Fruit fly (Drosophila melanogaster) whole organism, prepupa: Measurements from ENCODE around the gene Mondo.

Experiments
- Blimp-1 ChIP-seq: fragments of 200-800 bp; sonication (Bioruptor generic); optimal IDR thresholded peaks from 3 replicates; lab custom pipeline; 2017; ENCODE audit warnings: missing biosample characterization, missing genetic modification characterization, mild to moderate bottlenecking, moderate library complexity, missing genetic modification reagents
- CG10631 ChIP-seq: fragments of 200-800 bp; sonication (Bioruptor generic); optimal IDR thresholded peaks from 2 replicates; lab custom pipeline; 2016; ENCODE audit warnings: missing biosample characterization, missing genetic modification characterization
- CG10669 ChIP-seq: fragments of 200-800 bp; sonication (Bioruptor generic); optimal IDR thresholded peaks from 3 replicates; lab custom pipeline; 2018; ENCODE audit warnings: missing biosample characterization, mild to moderate bottlenecking, missing genetic modification characterization, moderate library complexity
- CG11294 ChIP-seq: fragments of 200-800 bp; sonication (Bioruptor generic); IDR thresholded peaks from 2 replicates; pipeline ENCODE4 v1.3.6; 2022; ENCODE audit warnings: missing biosample characterization, missing genetic modification characterization
- CG15336 ChIP-seq: fragments of 200-800 bp; sonication (Bioruptor generic); IDR thresholded peaks from 2 replicates; pipeline ENCODE4 v1.3.6; 2022; ENCODE audit warnings: missing biosample characterization, missing genetic modification characterization
- CG1621 ChIP-seq: fragments of 200-800 bp; sonication (Bioruptor generic); optimal IDR thresholded peaks from 3 replicates; lab custom pipeline; 2018; ENCODE audit warnings: missing biosample characterization, mild to moderate bottlenecking, missing genetic modification characterization
- CG32006 ChIP-seq: fragments of 200-800 bp; sonication (Bioruptor generic); optimal IDR thresholded peaks from 3 replicates; lab custom pipeline; 2017; ENCODE audit warnings: missing biosample characterization, mild to moderate bottlenecking, missing genetic modification characterization
- CG34406 ChIP-seq: fragments of 200-800 bp; sonication (Bioruptor generic); optimal IDR thresholded peaks from 3 replicates; lab custom pipeline; 2016; ENCODE audit warnings: missing biosample characterization, missing genetic modification characterization
- CG3919 ChIP-seq: fragments of 200-800 bp; sonication (Bioruptor generic); optimal IDR thresholded peaks from 3 replicates; lab custom pipeline; 2016; ENCODE audit warnings: missing biosample characterization, missing genetic modification characterization
- CG6163 ChIP-seq: fragments of 200-800 bp; sonication (Bioruptor generic); IDR thresholded peaks from 3 replicates; pipeline ENCODE4 v1.3.6; 2022; ENCODE audit warnings: missing biosample characterization, missing genetic modification characterization
- CG6276 ChIP-seq: fragments of 200-800 bp; sonication (Bioruptor generic); optimal IDR thresholded peaks from 2 replicates; lab custom pipeline; 2017; ENCODE audit warnings: missing biosample characterization, mild to moderate bottlenecking, missing genetic modification characterization
- CG6792 ChIP-seq: fragments of 200-800 bp; sonication (Bioruptor generic); optimal IDR thresholded peaks from 3 replicates; lab custom pipeline; 2016; ENCODE audit warnings: missing biosample characterization, missing genetic modification characterization
- CG6808 ChIP-seq: fragments of 200-800 bp; sonication (Bioruptor generic); optimal IDR thresholded peaks from 3 replicates; lab custom pipeline; 2017; ENCODE audit warnings: missing biosample characterization, missing genetic modification characterization, mild to moderate bottlenecking, moderate library complexity, missing genetic modification reagents
- CG6854 ChIP-seq: fragments of 200-800 bp; sonication (Bioruptor generic); optimal IDR thresholded peaks from 2 replicates; lab custom pipeline; 2017; ENCODE audit warnings: missing biosample characterization, mild to moderate bottlenecking, missing genetic modification characterization
- CG8119 ChIP-seq: fragments of 200-800 bp; sonication (Bioruptor generic); IDR thresholded peaks from 3 replicates; pipeline ENCODE4 v1.3.6; 2022; ENCODE audit warnings: missing biosample characterization, missing genetic modification characterization
- CG8319 ChIP-seq: fragments of 200-800 bp; sonication (Bioruptor generic); optimal IDR thresholded peaks from 3 replicates; lab custom pipeline; 2016; ENCODE audit warnings: missing biosample characterization, missing genetic modification characterization
- Eip75B ChIP-seq: fragments of 200-800 bp; sonication (Bioruptor generic); optimal IDR thresholded peaks from 3 replicates; lab custom pipeline; 2016; ENCODE audit warnings: missing biosample characterization, missing genetic modification characterization
- Eip78C ChIP-seq: fragments of 200-800 bp; sonication (Bioruptor generic); peaks from one replicate; lab custom pipeline; 2016; ENCODE audit warnings: missing biosample characterization, missing genetic modification characterization
- Ets21C ChIP-seq: fragments of 200-800 bp; sonication (Bioruptor generic); optimal IDR thresholded peaks from 3 replicates; lab custom pipeline; 2016; ENCODE audit warnings: missing biosample characterization, missing genetic modification characterization
- Hr38 ChIP-seq: sonication (Bioruptor generic); optimal IDR thresholded peaks from 2 replicates; lab custom pipeline; 2016; ENCODE audit warnings: missing biosample characterization, missing genetic modification characterization
- Hr4 ChIP-seq: fragments of 200-800 bp; sonication (Bioruptor generic); optimal IDR thresholded peaks from 3 replicates; lab custom pipeline; 2016; ENCODE audit warnings: missing biosample characterization, missing genetic modification characterization
- Lpt ChIP-seq: fragments of 200-800 bp; sonication (Bioruptor generic); optimal IDR thresholded peaks from 3 replicates; lab custom pipeline; 2016; ENCODE audit warnings: missing biosample characterization, missing genetic modification characterization
- Met ChIP-seq: fragments of 200-800 bp; sonication (Bioruptor generic); optimal IDR thresholded peaks from 3 replicates; lab custom pipeline; 2016; ENCODE audit warnings: missing biosample characterization, missing genetic modification characterization
- Smox ChIP-seq: fragments of 200-800 bp; sonication (Bioruptor generic); optimal IDR thresholded peaks from 3 replicates; lab custom pipeline; 2016; ENCODE audit warnings: missing biosample characterization, missing genetic modification characterization
- Sox15 ChIP-seq: fragments of 200-800 bp; sonication (Bioruptor generic); optimal IDR thresholded peaks from 3 replicates; lab custom pipeline; 2016; ENCODE audit warnings: missing biosample characterization, missing genetic modification characterization
- achi ChIP-seq: fragments of 200-800 bp; sonication (Bioruptor generic); optimal IDR thresholded peaks from 3 replicates; lab custom pipeline; 2016; ENCODE audit warnings: missing biosample characterization, missing genetic modification characterization
- acj6 ChIP-seq: fragments of 200-800 bp; sonication (Bioruptor generic); optimal IDR thresholded peaks from 3 replicates; lab custom pipeline; 2016; ENCODE audit warnings: missing biosample characterization, missing genetic modification characterization
- cyc ChIP-seq: fragments of 200-800 bp; sonication (Bioruptor generic); optimal IDR thresholded peaks from 3 replicates; lab custom pipeline; 2016; ENCODE audit warnings: missing biosample characterization, missing genetic modification characterization
- dac ChIP-seq: fragments of 200-800 bp; sonication (Bioruptor generic); optimal IDR thresholded peaks from 2 replicates; lab custom pipeline; 2017; ENCODE audit warnings: missing biosample characterization, mild to moderate bottlenecking, missing genetic modification characterization
- eg ChIP-seq: fragments of 200-800 bp; sonication (Bioruptor generic); IDR thresholded peaks from 3 replicates; pipeline ENCODE4 v1.3.6; 2022; ENCODE audit warnings: missing biosample characterization, missing genetic modification characterization
- esn ChIP-seq: fragments of 200-800 bp; sonication (Bioruptor generic); optimal IDR thresholded peaks from 2 replicates; lab custom pipeline; 2016; ENCODE audit warnings: missing biosample characterization, mild to moderate bottlenecking, missing genetic modification characterization, moderate library complexity
- fd59A ChIP-seq: fragments of 200-800 bp; sonication (Bioruptor generic); optimal IDR thresholded peaks from 2 replicates; lab custom pipeline; 2017; ENCODE audit warnings: missing biosample characterization, mild to moderate bottlenecking, missing genetic modification characterization, missing genetic modification reagents
- fd85E ChIP-seq: fragments of 200-800 bp; sonication (Bioruptor generic); optimal IDR thresholded peaks from 3 replicates; lab custom pipeline; 2016; ENCODE audit warnings: missing biosample characterization, missing genetic modification characterization
- lz ChIP-seq: fragments of 200-800 bp; sonication (Bioruptor generic); optimal IDR thresholded peaks from 3 replicates; lab custom pipeline; 2016; ENCODE audit warnings: missing biosample characterization, missing genetic modification characterization
- pdm3 ChIP-seq: fragments of 200-800 bp; sonication (Bioruptor generic); optimal IDR thresholded peaks from 3 replicates; lab custom pipeline; 2016; ENCODE audit warnings: missing biosample characterization, missing genetic modification characterization
- salr ChIP-seq, 2 experiments: fragments of 200-800 bp; sonication (Bioruptor generic); optimal IDR thresholded peaks; 3 replicates each; lab custom pipeline; 2016 to 2018; ENCODE audit warnings: missing biosample characterization in 2 of 2, missing genetic modification characterization in 2 of 2, mild to moderate bottlenecking in 1 of 2
- ss ChIP-seq, 2 experiments: fragments of 200-800 bp; sonication (Bioruptor generic); optimal IDR thresholded peaks; 2 replicates in 1 of 2; 3 replicates in 1 of 2; lab custom pipeline; 2017 to 2018; ENCODE audit warnings: mild to moderate bottlenecking in 2 of 2, missing biosample characterization in 2 of 2, missing genetic modification characterization in 2 of 2, moderate library complexity in 1 of 2
- svp ChIP-seq: fragments of 200-800 bp; sonication (Bioruptor generic); peaks from one replicate; lab custom pipeline; 2016; ENCODE audit warnings: missing biosample characterization, missing genetic modification characterization
- topi ChIP-seq: fragments of 200-800 bp; sonication (Bioruptor generic); optimal IDR thresholded peaks from 3 replicates; lab custom pipeline; 2016; ENCODE audit warnings: missing biosample characterization, missing genetic modification characterization

Gene Mondo

DNA sequence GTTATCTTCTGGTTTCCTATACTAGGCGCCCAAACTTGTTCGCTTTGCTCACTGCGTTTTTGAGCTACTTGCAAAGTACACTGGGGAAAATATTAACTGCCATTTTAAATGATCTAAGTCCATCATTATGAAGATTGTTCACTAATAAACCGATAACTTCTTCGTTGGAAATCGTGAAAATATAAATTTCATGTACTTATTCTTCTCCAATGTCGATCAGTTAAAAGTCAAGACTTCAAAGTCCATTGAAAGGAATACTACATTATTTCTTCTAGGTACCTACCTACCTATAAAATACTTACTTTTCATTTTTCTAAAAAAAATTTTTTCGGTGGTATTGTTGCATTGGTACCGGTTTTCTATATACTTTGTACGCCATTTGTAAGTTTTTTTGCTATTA, 63.2 kb downstream of the Mondo start (continued):
- TF ChIP-seq dac (GFP tag; lab: Kevin White, UChicago), result peak; percentile 23
- no peak for TF ChIP-seq CG11294 (GFP tag; lab: Robert Waterston, UW)
- peak; percentile 40 for TF ChIP-seq achi (GFP tag; lab: Kevin White, UChicago)
- TF ChIP-seq Blimp-1 (GFP tag; lab: Kevin White, UChicago), result no peak
- TF ChIP-seq CG10669 (GFP tag; lab: Kevin White, UChicago), result no peak
- peak; percentile 28 for TF ChIP-seq CG10631 (GFP tag; lab: Kevin White, UChicago)
- no peak for TF ChIP-seq Sox15
- no peak for TF ChIP-seq fd59A (GFP tag; lab: Kevin White, UChicago)
- peak; percentile 74 for TF ChIP-seq Hr4
- peak; percentile 56 for TF ChIP-seq Lpt (GFP tag; lab: Kevin White, UChicago)
- no peak for TF ChIP-seq svp (GFP tag; lab: Kevin White, UChicago)
- TF ChIP-seq CG6808 (GFP tag; lab: Kevin White, UChicago), result no peak
- TF ChIP-seq CG6276 (GFP tag; lab: Kevin White, UChicago), result peak; percentile 69
- no peak for TF ChIP-seq CG6792 (GFP tag; lab: Kevin White, UChicago)
- TF ChIP-seq CG15336 (GFP tag; lab: Robert Waterston, UW), result peak; percentile 81
- no peak for TF ChIP-seq esn (GFP tag; lab: Kevin White, UChicago)
- peak; percentile 83 for TF ChIP-seq CG32006 (GFP tag; lab: Kevin White, UChicago)
- no peak for TF ChIP-seq CG34406 (GFP tag; lab: Kevin White, UChicago)
- TF ChIP-seq lz (GFP tag; lab: Kevin White, UChicago), result no peak
- peak; percentile 72 for TF ChIP-seq CG8119 (GFP tag; lab: Robert Waterston, UW)
- TF ChIP-seq Hr38 (GFP tag; lab: Kevin White, UChicago), result no peak
- TF ChIP-seq Eip78C (GFP tag; lab: Kevin White, UChicago), result peak; percentile 71
- no peak for TF ChIP-seq CG6854 (GFP tag; lab: Kevin White, UChicago)
- peak; percentile 77 for TF ChIP-seq eg
- peak; percentile 28 for TF ChIP-seq CG3919
- no peak for TF ChIP-seq fd85E
- TF ChIP-seq acj6, result no peak
- peak; percentile 57; the same call in 1 of the 3 replicates for TF ChIP-seq CG6163
- TF ChIP-seq CG8319 (GFP tag; lab: Kevin White, UChicago), result no peak
- TF ChIP-seq salr (GFP tag; optimal IDR thresholded peaks at IDR 0.05; lab: Kevin White, UChicago), result peak in 1 of 2 experiments; percentile 51

- TF ChIP-seq Smox (GFP tag; lab: Kevin White, UChicago) (no peak), CG32006 (GFP tag; lab: Kevin White, UChicago) (no peak), ss (GFP tag; optimal IDR thresholded peaks at IDR 0.05; lab: Kevin White, UChicago) (peak in 1 of 2 experiments; percentile 85), CG15336 (GFP tag; lab: Robert Waterston, UW) (0 out of 2 replicates have a peak, but pooled peaks have one; percentile 17), pdm3 (GFP tag; lab: Kevin White, UChicago) (no peak), cyc (GFP tag; lab: Kevin White, UChicago) (no peak), CG6854 (GFP tag; lab: Kevin White, UChicago) (no peak), fd85E (no peak), salr (GFP tag; optimal IDR thresholded peaks at IDR 0.05; lab: Kevin White, UChicago) (no peak), CG8119 (GFP tag; lab: Robert Waterston, UW) (0 out of 3 replicates have a peak, but pooled peaks have one; percentile 16), CG6276 (GFP tag; lab: Kevin White, UChicago) (no peak), Ets21C (GFP tag; lab: Kevin White, UChicago) (no peak), topi (GFP tag; lab: Kevin White, UChicago) (no peak), Lpt (GFP tag; lab: Kevin White, UChicago) (no peak), CG6163 (peak; percentile 42; the same call in 2 of the 3 replicates), lz (GFP tag; lab: Kevin White, UChicago) (no peak), Met (no peak), CG3919 (peak; percentile 31), Eip78C (GFP tag; lab: Kevin White, UChicago) (peak; percentile 43), CG1621 (tag; lab: Kevin White, UChicago) (peak; percentile 37), Eip75B (GFP tag; lab: Kevin White, UChicago) (peak; percentile 21)
These were observed 64.6 kb downstream of the Mondo start for dm6 chr2L:21245093-21245736.
